Worm (Caenorhabditis elegans) whole organism, L2 larva: ENCODE measurements around the gene F43C11.2.
A peak's percentile ranks its signal among the peaks of the same experiment; 100 is the strongest.

Source experiments
- R02D3.7 ChIP-seq: fragments of 150-350 bp; optimal IDR thresholded peaks from 2 replicates; lab custom pipeline; 2014; ENCODE audit warnings: missing biosample characterization, missing genetic modification characterization
- Y55F3AM.14 ChIP-seq: fragments of 200-800 bp; sonication (Bioruptor generic); optimal IDR thresholded peaks from 2 replicates; lab custom pipeline; 2018; ENCODE audit warnings: mild to moderate bottlenecking, missing genetic modification characterization, missing compliant biosample characterization
- ZK546.5 ChIP-seq: sonication (generic microtip); optimal IDR thresholded peaks from 2 replicates; lab custom pipeline; 2017; ENCODE audit warnings: missing biosample characterization, missing genetic modification characterization
- alr-1 ChIP-seq: fragments of 150-350 bp; optimal IDR thresholded peaks from 2 replicates; lab custom pipeline; 2014; ENCODE audit warnings: missing biosample characterization, missing genetic modification characterization
- aly-2 ChIP-seq: fragments of 150-350 bp; optimal IDR thresholded peaks from 2 replicates; lab custom pipeline; 2014; ENCODE audit warnings: missing biosample characterization, missing genetic modification characterization
- ama-1 ChIP-seq: fragments of 150-350 bp; optimal IDR thresholded peaks from 2 replicates; lab custom pipeline; 2018; ENCODE audit warnings: inconsistent platforms
- blmp-1 ChIP-seq: sonication (generic microtip); optimal IDR thresholded peaks from 2 replicates; lab custom pipeline; 2017; ENCODE audit warnings: missing genetic modification characterization, mild to moderate bottlenecking, missing compliant biosample characterization, antibody characterized with exemption, moderate library complexity; ENCODE audit not compliant: insufficient read depth
- ceh-82 ChIP-seq: fragments of 150-350 bp; optimal IDR thresholded peaks from 2 replicates; lab custom pipeline; 2014; ENCODE audit warnings: missing biosample characterization, missing genetic modification characterization
- crh-2 ChIP-seq: sonication (generic microtip); optimal IDR thresholded peaks from 2 replicates; lab custom pipeline; 2017; ENCODE audit warnings: missing biosample characterization, missing genetic modification characterization
- dmd-4 ChIP-seq: sonication (generic microtip); optimal IDR thresholded peaks from 2 replicates; lab custom pipeline; 2017; ENCODE audit warnings: missing biosample characterization, missing genetic modification characterization
- egl-27 ChIP-seq: sonication (generic microtip); optimal IDR thresholded peaks from 3 replicates; lab custom pipeline; 2017; ENCODE audit warnings: missing biosample characterization, missing genetic modification reagents, missing genetic modification characterization
- elt-3 ChIP-seq: sonication (generic microtip); optimal IDR thresholded peaks from 2 replicates; lab custom pipeline; 2017; ENCODE audit warnings: missing biosample characterization, missing genetic modification characterization
- fos-1 ChIP-seq: fragments of 150-350 bp; optimal IDR thresholded peaks from 2 replicates; lab custom pipeline; 2014; ENCODE audit warnings: missing biosample characterization, missing genetic modification characterization
- gmeb-1 ChIP-seq: fragments of 150-350 bp; optimal IDR thresholded peaks from 2 replicates; lab custom pipeline; 2014; ENCODE audit warnings: missing biosample characterization, missing genetic modification characterization
- lin-39 ChIP-seq: fragments of 150-350 bp; optimal IDR thresholded peaks from 2 replicates; lab custom pipeline; 2014; ENCODE audit warnings: missing biosample characterization, missing genetic modification reagents, missing genetic modification characterization
- lsy-2 ChIP-seq, 2 experiments: fragments of 150-350 bp in 1 of 2; sonication (generic microtip) in 1 of 2; optimal IDR thresholded peaks; 2 replicates each; lab custom pipeline; 2014 to 2017; ENCODE audit warnings: missing biosample characterization in 2 of 2, missing genetic modification characterization in 2 of 2
- mab-5 ChIP-seq: fragments of 150-350 bp; optimal IDR thresholded peaks from 2 replicates; lab custom pipeline; 2014; ENCODE audit warnings: missing biosample characterization, missing genetic modification characterization
- mbf-1 ChIP-seq: sonication (generic microtip); optimal IDR thresholded peaks from 2 replicates; lab custom pipeline; 2017; ENCODE audit warnings: missing biosample characterization, missing genetic modification characterization
- mdl-1 ChIP-seq, 2 experiments: fragments of 150-350 bp in 1 of 2; sonication (generic microtip) in 1 of 2; optimal IDR thresholded peaks; 2 replicates each; lab custom pipeline; 2017; ENCODE audit warnings: missing biosample characterization in 2 of 2, missing genetic modification characterization in 2 of 2
- nhr-10 ChIP-seq: sonication (generic microtip); optimal IDR thresholded peaks from 2 replicates; lab custom pipeline; 2017; ENCODE audit warnings: missing biosample characterization, missing genetic modification characterization
- nhr-11 ChIP-seq: fragments of 150-350 bp; optimal IDR thresholded peaks from 2 replicates; lab custom pipeline; 2014; ENCODE audit warnings: missing biosample characterization, missing genetic modification characterization
- nhr-12 ChIP-seq: fragments of 150-350 bp; optimal IDR thresholded peaks from 2 replicates; lab custom pipeline; 2014; ENCODE audit warnings: missing biosample characterization, missing genetic modification characterization
- nhr-129 ChIP-seq: fragments of 150-350 bp; optimal IDR thresholded peaks from 2 replicates; lab custom pipeline; 2014; ENCODE audit warnings: missing biosample characterization, missing genetic modification characterization
- nhr-21 ChIP-seq: fragments of 150-350 bp; optimal IDR thresholded peaks from 2 replicates; lab custom pipeline; 2014; ENCODE audit warnings: missing biosample characterization, missing genetic modification characterization
- nhr-23 ChIP-seq: fragments of 150-350 bp; optimal IDR thresholded peaks from 2 replicates; lab custom pipeline; 2014; ENCODE audit warnings: missing biosample characterization, missing genetic modification reagents, missing genetic modification characterization
- nhr-6 ChIP-seq: fragments of 150-350 bp; optimal IDR thresholded peaks from 2 replicates; lab custom pipeline; 2014; ENCODE audit warnings: missing biosample characterization, missing genetic modification characterization
- nhr-77 ChIP-seq: fragments of 150-350 bp; optimal IDR thresholded peaks from 2 replicates; lab custom pipeline; 2014; ENCODE audit warnings: missing biosample characterization, missing genetic modification characterization
- skn-1 ChIP-seq: sonication (generic microtip); optimal IDR thresholded peaks from 2 replicates; lab custom pipeline; 2017; ENCODE audit warnings: missing biosample characterization, missing genetic modification characterization
- sma-9 ChIP-seq, 2 experiments: fragments of 150-350 bp in 1 of 2; sonication (generic microtip) in 1 of 2; optimal IDR thresholded peaks; 2 replicates each; lab custom pipeline; 2014 to 2016; ENCODE audit warnings: missing genetic modification characterization in 2 of 2, mild to moderate bottlenecking in 1 of 2, missing biosample characterization in 1 of 2, missing compliant biosample characterization in 1 of 2, missing genetic modification reagents in 1 of 2, moderate library complexity in 1 of 2
- unc-62 ChIP-seq: fragments of 150-350 bp; optimal IDR thresholded peaks from 2 replicates; lab custom pipeline; 2014; ENCODE audit warnings: missing biosample characterization, missing genetic modification reagents, missing genetic modification characterization
- ztf-11 ChIP-seq: sonication (generic microtip); optimal IDR thresholded peaks from 2 replicates; lab custom pipeline; 2017; ENCODE audit warnings: missing biosample characterization, missing genetic modification characterization
- ztf-4 ChIP-seq: fragments of 150-350 bp; optimal IDR thresholded peaks from 2 replicates; lab custom pipeline; 2014; ENCODE audit warnings: missing biosample characterization, missing genetic modification characterization

F43C11.2 gene

ce11 chrII:2328963-2329442 is 25.6 kb upstream of the F43C11.2 start, which contains the start of the genes ZK1240.8 and ZK1240.1:
Gene ZK1240.8 (minus strand): TSS chrII:2329063.
Gene ZK1240.1 (plus strand): TSS chrII:2329392.
- no peak for TF ChIP-seq elt-3 (tag; lab: Kevin White, UChicago)
- TF ChIP-seq unc-62 (GFP tag; lab: Kevin White, UChicago) = no peak
- TF ChIP-seq lin-39 (tag; lab: Kevin White, UChicago) = no peak
- no peak for TF ChIP-seq nhr-12 (tag; lab: Kevin White, UChicago)
- no peak for TF ChIP-seq ztf-11
- no peak for TF ChIP-seq blmp-1 (tag; lab: Kevin White, UChicago)
- TF ChIP-seq nhr-129 (tag; lab: Kevin White, UChicago) = no peak
- TF ChIP-seq egl-27 (tag; lab: Kevin White, UChicago) = no peak
- TF ChIP-seq R02D3.7 (tag; lab: Kevin White, UChicago) = no peak
- TF ChIP-seq nhr-10 = no peak
- no peak for TF ChIP-seq gmeb-1 (tag; lab: Kevin White, UChicago)
- TF ChIP-seq sma-9 (GFP tag; optimal IDR thresholded peaks at IDR 0.05; lab: Kevin White, UChicago) = no peak
- no peak for TF ChIP-seq sma-9 (tag; optimal IDR thresholded peaks at IDR 0.05; lab: Kevin White, UChicago)
- no peak for TF ChIP-seq nhr-6 (tag; lab: Kevin White, UChicago)
- TF ChIP-seq ama-1 (lab: Kevin White, UChicago) = no peak
- no peak for TF ChIP-seq aly-2
- no peak for TF ChIP-seq mbf-1 (tag; lab: Kevin White, UChicago)
- TF ChIP-seq fos-1 (tag; lab: Kevin White, UChicago) = no peak

ce11 chrII:2330462-2330861 is 24.1 kb upstream of the F43C11.2 start:
- TF ChIP-seq skn-1 (tag; lab: Kevin White, UChicago) (no peak), nhr-21 (tag; lab: Kevin White, UChicago) (no peak), elt-3 (tag; lab: Kevin White, UChicago) (no peak), alr-1 (tag; lab: Kevin White, UChicago) (no peak), nhr-77 (no peak), nhr-6 (tag; lab: Kevin White, UChicago) (no peak), gmeb-1 (tag; lab: Kevin White, UChicago) (no peak), ztf-4 (tag; lab: Kevin White, UChicago) (no peak), ceh-82 (tag; lab: Kevin White, UChicago) (no peak), ZK546.5 (tag; lab: Kevin White, UChicago) (no peak), dmd-4 (no peak), egl-27 (tag; lab: Kevin White, UChicago) (no peak)

ce11 chrII:2332220-2332619 is 22.4 kb upstream of the F43C11.2 start, which contains the start of gene F43C11.8:
Gene F43C11.8 (plus strand): TSS chrII:2332520.
- peak; percentile 1 for TF ChIP-seq fos-1 (tag; lab: Kevin White, UChicago)
- TF ChIP-seq lin-39 (tag; lab: Kevin White, UChicago) = no peak
- TF ChIP-seq, all 48 proteins: peak for 1

- TF ChIP-seq fos-1 (tag; lab: Kevin White, UChicago) = peak; percentile 60
- no peak for TF ChIP-seq nhr-23 (tag; lab: Kevin White, UChicago)
- peak; percentile 26 for TF ChIP-seq gmeb-1 (tag; lab: Kevin White, UChicago)
Measured at ce11 chrII:2335572-2335971, 19.0 kb upstream of the F43C11.2 start, which contains the start of gene F43C11.7. Gene F43C11.7 (plus strand): TSS chrII:2335897.

ce11 chrII:2336177-2336576 is 18.4 kb upstream of the F43C11.2 start:
- no peak for TF ChIP-seq aly-2
- TF ChIP-seq nhr-129 (tag; lab: Kevin White, UChicago) = no peak
- no peak for TF ChIP-seq crh-2 (tag; lab: Kevin White, UChicago)
- TF ChIP-seq lsy-2 (tag; optimal IDR thresholded peaks at IDR 0.05; lab: Kevin White, UChicago) = no peak
- TF ChIP-seq skn-1 (tag; lab: Kevin White, UChicago) = no peak
- TF ChIP-seq nhr-10 = no peak
- TF ChIP-seq ztf-11 = no peak
- no peak for TF ChIP-seq elt-3 (tag; lab: Kevin White, UChicago)
- no peak for TF ChIP-seq nhr-23 (tag; lab: Kevin White, UChicago)
- no peak for TF ChIP-seq Y55F3AM.14
- TF ChIP-seq mab-5 (tag; lab: Kevin White, UChicago) = no peak
- no peak for TF ChIP-seq nhr-11
- no peak for TF ChIP-seq ceh-82 (tag; lab: Kevin White, UChicago)
- no peak for TF ChIP-seq mdl-1 (tag; optimal IDR thresholded peaks at IDR 0.05; lab: Kevin White, UChicago)
- no peak for TF ChIP-seq R02D3.7 (tag; lab: Kevin White, UChicago)
- TF ChIP-seq blmp-1 (tag; lab: Kevin White, UChicago) = no peak
